Fruit fly (Drosophila melanogaster): ENCODE results near the gene CG17672.
A peak's percentile ranks its signal among the peaks of the same experiment; 100 is the strongest.

CG17672 gene

DNA sequence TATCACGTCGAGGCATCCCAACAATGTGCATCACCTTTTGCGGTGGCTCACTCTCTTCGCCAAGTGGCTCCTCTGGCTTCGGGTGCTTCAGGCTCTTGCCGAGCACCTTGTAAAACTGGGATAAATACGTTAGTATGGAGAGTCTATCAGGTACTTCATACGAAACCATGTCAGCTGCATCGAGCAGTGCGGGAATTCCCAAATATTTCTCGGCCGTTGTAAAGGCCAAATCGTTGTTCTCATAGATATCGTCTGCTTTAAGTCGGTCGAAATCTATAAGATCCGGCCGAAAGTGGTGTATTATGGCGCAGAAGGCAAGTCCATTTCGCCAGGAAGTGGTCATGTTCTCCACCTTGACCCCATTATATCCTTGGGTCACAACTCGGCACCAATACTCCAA, 14.1 kb upstream of the CG17672 start:
- TF ChIP-seq hb (GFP tag; IDR thresholded peaks at IDR 0.05; ENCODE audit: partially characterized antibody) = 0 out of 3 replicates have a peak, but pooled peaks have one; percentile 49
- TF ChIP-seq Doc2 (GFP tag; IDR thresholded peaks at IDR 0.05) = no peak

DNA sequence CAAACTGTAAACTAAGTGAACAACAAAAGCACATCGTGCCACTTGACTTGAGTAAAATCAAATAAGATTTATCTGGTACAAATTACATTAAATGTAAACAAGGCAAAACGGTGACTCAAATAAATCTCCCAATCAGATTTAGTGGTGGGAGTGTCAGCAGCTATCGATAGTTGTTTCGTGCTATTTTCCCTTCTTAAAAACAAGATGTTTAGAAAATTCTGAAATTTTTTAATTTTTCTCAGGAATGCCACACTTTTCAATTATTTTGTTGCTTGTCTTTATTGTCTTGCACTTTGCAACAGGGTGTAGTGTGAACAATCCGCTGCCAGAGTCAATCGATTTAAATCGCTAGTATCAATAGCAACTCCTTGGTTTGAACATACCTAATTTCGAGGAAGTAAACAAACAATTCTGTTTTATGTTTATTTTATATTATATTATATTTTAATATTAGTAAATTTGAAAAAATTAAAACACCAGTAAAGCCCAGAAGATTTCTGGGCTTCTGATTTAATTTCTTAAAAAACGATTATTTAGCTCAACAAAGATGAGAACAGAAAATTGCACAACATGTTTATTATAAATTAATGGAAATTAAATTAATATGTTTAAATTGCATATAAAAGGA, 13.5 kb upstream of the CG17672 start, which contains the start of gene MICAL-like:
Gene MICAL-like (minus strand): TSS at position 138 of the 628 bp plus-strand sequence.
- no peak for TF ChIP-seq Ssrp (tag; optimal IDR thresholded peaks at IDR 0.05)
- peak; percentile 30 for TF ChIP-seq CG4404 (GFP tag; IDR thresholded peaks at IDR 0.05)
- no peak for TF ChIP-seq D (optimal IDR thresholded peaks at IDR 0.05)
- no peak for TF ChIP-seq D (GFP tag; optimal IDR thresholded peaks at IDR 0.05)
- no peak for TF ChIP-seq CG5180 (GFP tag; optimal IDR thresholded peaks at IDR 0.05)
- peak; percentile 5 for TF ChIP-seq bab2 (GFP tag; optimal IDR thresholded peaks at IDR 0.05)
- peak; percentile 29 for TF ChIP-seq HLH54F (GFP tag; optimal IDR thresholded peaks at IDR 0.05)
- peak; percentile 43 for TF ChIP-seq CG1603 (tag; optimal IDR thresholded peaks at IDR 0.05)
- TF ChIP-seq cg (GFP tag; optimal IDR thresholded peaks at IDR 0.05) = no peak
- peak; percentile 50; the same call in 1 of the 2 replicates for TF ChIP-seq NFAT (GFP tag; IDR thresholded peaks at IDR 0.05)
- peak; percentile 61 for TF ChIP-seq ssp (GFP tag; IDR thresholded peaks at IDR 0.05)
- TF ChIP-seq gt (GFP tag; IDR thresholded peaks at IDR 0.05) = no peak
- no peak for TF ChIP-seq CG10321 (GFP tag; IDR thresholded peaks at IDR 0.05)
- no peak for TF ChIP-seq CG10462 (GFP tag; optimal IDR thresholded peaks at IDR 0.05)
- no peak for TF ChIP-seq CG10274 (GFP tag; optimal IDR thresholded peaks at IDR 0.05)
- TF ChIP-seq bigmax (GFP tag; optimal IDR thresholded peaks at IDR 0.05) = no peak
- TF ChIP-seq HmgD (GFP tag; optimal IDR thresholded peaks at IDR 0.05) = no peak
- TF ChIP-seq Lpt (GFP tag; optimal IDR thresholded peaks at IDR 0.05) = no peak
- TF ChIP-seq CG13123 (GFP tag; optimal IDR thresholded peaks at IDR 0.05) = no peak
- peak; percentile 89 for TF ChIP-seq CG13287 (GFP tag; IDR thresholded peaks at IDR 0.05; ENCODE audit: partially characterized antibody)
- TF ChIP-seq otp (GFP tag; IDR thresholded peaks at IDR 0.05) = peak; percentile 11; the same call in 1 of the 3 replicates
- 0 out of 3 replicates have a peak, but pooled peaks have one; percentile 26 for TF ChIP-seq jigr1 (GFP tag; IDR thresholded peaks at IDR 0.05)
- peak; percentile 79 for TF ChIP-seq HLH4C (GFP tag; IDR thresholded peaks at IDR 0.05; ENCODE audit: partially characterized antibody)
- TF ChIP-seq zfh2 (GFP tag; optimal IDR thresholded peaks at IDR 0.05) = peak; percentile 50
- TF ChIP-seq CG8944 (GFP tag; optimal IDR thresholded peaks at IDR 0.05) = peak; percentile 2
- no peak for TF ChIP-seq Stat92E (GFP tag; optimal IDR thresholded peaks at IDR 0.05)
- TF ChIP-seq CG14860 (GFP tag; IDR thresholded peaks at IDR 0.05; ENCODE audit: partially characterized antibody) = peak; percentile 77
- no peak for TF ChIP-seq Fer3 (tag; optimal IDR thresholded peaks at IDR 0.05)
- no peak for TF ChIP-seq pan (optimal IDR thresholded peaks at IDR 0.05)
- TF ChIP-seq pan (GFP tag; optimal IDR thresholded peaks at IDR 0.05 in 1 of 2, IDR thresholded peaks at IDR 0.05 in 1 of 2) = peak in 1 of 2 experiments; percentile 8
- TF ChIP-seq CG12769 (tag; optimal IDR thresholded peaks at IDR 0.05) = no peak
- TF ChIP-seq hkb (optimal IDR thresholded peaks at IDR 0.05) = no peak
- TF ChIP-seq hkb (GFP tag; IDR thresholded peaks at IDR 0.05) = peak; percentile 36; the same call in 1 of the 2 replicates
- no peak; the same call in 1 of the 2 replicates for TF ChIP-seq E2f1 (GFP tag; IDR thresholded peaks at IDR 0.05)
- peak; percentile 71 for TF ChIP-seq stwl (tag; optimal IDR thresholded peaks at IDR 0.05)
- no peak for TF ChIP-seq gce (GFP tag; IDR thresholded peaks at IDR 0.05)
- TF ChIP-seq grn (GFP tag; optimal IDR thresholded peaks at IDR 0.05) = peak; percentile 18
- TF ChIP-seq CG15479 (GFP tag; optimal IDR thresholded peaks at IDR 0.05) = no peak
- no peak for TF ChIP-seq CG9727 (GFP tag; optimal IDR thresholded peaks at IDR 0.05)
- TF ChIP-seq Xrp1 (GFP tag; IDR thresholded peaks at IDR 0.05) = peak; percentile 6; the same call in 1 of the 2 replicates
- TF ChIP-seq CG14667 (GFP tag; IDR thresholded peaks at IDR 0.05) = no peak
- TF ChIP-seq CG2116 (GFP tag; optimal IDR thresholded peaks at IDR 0.05) = peak; percentile 21
- TF ChIP-seq CG33213 (GFP tag; optimal IDR thresholded peaks at IDR 0.05) = peak; percentile 45
- no peak for TF ChIP-seq Six4 (GFP tag; optimal IDR thresholded peaks at IDR 0.05)
- peak; percentile 4 for TF ChIP-seq CG9609 (GFP tag; optimal IDR thresholded peaks at IDR 0.05)
- TF ChIP-seq CG8281 (tag; optimal IDR thresholded peaks at IDR 0.05) = no peak
- TF ChIP-seq CG12155 (GFP tag; optimal IDR thresholded peaks at IDR 0.05) = no peak

Data from whole organism, embryonic.